Fruit fly (Drosophila melanogaster) whole organism, embryonic: Measurements from ENCODE around the gene nxf2.

Source experiments
- Adf1 ChIP-seq: fragments of 200-800 bp; sonication (Bioruptor generic); IDR thresholded peaks from 2 replicates; pipeline ENCODE4 v1.3.6; 2022; ENCODE audit warnings: missing biosample characterization, missing genetic modification characterization
- Blimp-1 ChIP-seq: fragments of 200-800 bp; sonication (Bioruptor generic); optimal IDR thresholded peaks from 3 replicates; lab custom pipeline; 2018; ENCODE audit warnings: missing biosample characterization, missing genetic modification characterization, mild to moderate bottlenecking, moderate library complexity, missing genetic modification reagents
- Bteb2 ChIP-seq: fragments of 200-800 bp; sonication (Bioruptor generic); optimal IDR thresholded peaks from 2 replicates; lab custom pipeline; 2016; ENCODE audit warnings: missing biosample characterization, missing genetic modification characterization
- CG10209 ChIP-seq: fragments of 200-800 bp; sonication (Bioruptor generic); optimal IDR thresholded peaks from 3 replicates; lab custom pipeline; 2017; ENCODE audit warnings: missing biosample characterization, mild to moderate bottlenecking, missing genetic modification characterization, missing genetic modification reagents
- CG10267 ChIP-seq: fragments of 200-800 bp; sonication (Bioruptor generic); optimal IDR thresholded peaks from 2 replicates; lab custom pipeline; 2018; ENCODE audit warnings: missing biosample characterization, mild to moderate bottlenecking, missing genetic modification characterization, moderate library complexity
- CG10274 ChIP-seq: fragments of 200-800 bp; sonication (Bioruptor generic); optimal IDR thresholded peaks from 3 replicates; lab custom pipeline; 2017; ENCODE audit warnings: missing biosample characterization, mild to moderate bottlenecking, missing genetic modification characterization
- CG11093 ChIP-seq: fragments of 200-800 bp; sonication (Bioruptor generic); IDR thresholded peaks from 3 replicates; pipeline ENCODE4 v1.3.6; 2022; ENCODE audit warnings: missing biosample characterization, missing genetic modification characterization
- CG11398 ChIP-seq: fragments of 200-800 bp; sonication (Bioruptor generic); optimal IDR thresholded peaks from 2 replicates; lab custom pipeline; 2016; ENCODE audit warnings: missing biosample characterization, missing genetic modification characterization
- CG12071 ChIP-seq: fragments of 200-800 bp; sonication (Bioruptor generic); optimal IDR thresholded peaks from 3 replicates; lab custom pipeline; 2018; ENCODE audit warnings: missing biosample characterization, mild to moderate bottlenecking, missing genetic modification characterization
- CG12104 ChIP-seq: fragments of 200-800 bp; sonication (Bioruptor generic); optimal IDR thresholded peaks from 3 replicates; lab custom pipeline; 2016; ENCODE audit warnings: missing biosample characterization, missing genetic modification characterization
- CG13424 ChIP-seq: fragments of 200-800 bp; sonication (Bioruptor generic); optimal IDR thresholded peaks from 2 replicates; lab custom pipeline; 2019; ENCODE audit warnings: missing biosample characterization, mild to moderate bottlenecking, missing genetic modification characterization, moderate library complexity
- CG14014 ChIP-seq: fragments of 200-800 bp; sonication (Bioruptor generic); IDR thresholded peaks from 2 replicates; pipeline ENCODE4 v1.3.6; 2022; ENCODE audit warnings: missing biosample characterization, missing genetic modification characterization
- CG14860 ChIP-seq: fragments of 200-800 bp; sonication (Bioruptor generic); IDR thresholded peaks from 3 replicates; pipeline ENCODE4 v1.3.6; 2022; ENCODE audit warnings: missing biosample characterization, missing genetic modification characterization; ENCODE audit not compliant: partially characterized antibody
- CG1647 ChIP-seq: fragments of 200-800 bp; sonication (Bioruptor generic); optimal IDR thresholded peaks from 3 replicates; lab custom pipeline; 2016; ENCODE audit warnings: missing biosample characterization, missing genetic modification characterization
- CG17186 ChIP-seq: fragments of 200-800 bp; sonication (Bioruptor generic); optimal IDR thresholded peaks from 3 replicates; lab custom pipeline; 2017; ENCODE audit warnings: missing biosample characterization, missing genetic modification reagents, missing genetic modification characterization
- CG31388 ChIP-seq: fragments of 200-800 bp; sonication (Bioruptor generic); optimal IDR thresholded peaks from 2 replicates; lab custom pipeline; 2016; ENCODE audit warnings: missing biosample characterization, missing genetic modification characterization
- CG3847 ChIP-seq: fragments of 200-800 bp; sonication (Bioruptor generic); IDR thresholded peaks from 2 replicates; pipeline ENCODE4 v1.3.6; 2022; ENCODE audit warnings: missing biosample characterization, missing genetic modification characterization
- CG4424 ChIP-seq: fragments of 200-800 bp; sonication (Bioruptor generic); optimal IDR thresholded peaks from 3 replicates; lab custom pipeline; 2016; ENCODE audit warnings: missing biosample characterization, missing genetic modification characterization
- CG6654 ChIP-seq: fragments of 200-800 bp; sonication (Bioruptor generic); optimal IDR thresholded peaks from 2 replicates; lab custom pipeline; 2017; ENCODE audit warnings: missing biosample characterization, mild to moderate bottlenecking, missing genetic modification characterization
- CG6791 ChIP-seq: fragments of 200-800 bp; sonication (Bioruptor generic); IDR thresholded peaks from 3 replicates; pipeline ENCODE4 v1.3.6; 2022; ENCODE audit warnings: missing biosample characterization, missing genetic modification characterization; ENCODE audit not compliant: partially characterized antibody
- CG7271 ChIP-seq: fragments of 200-800 bp; sonication (Bioruptor generic); optimal IDR thresholded peaks from 2 replicates; lab custom pipeline; 2018; ENCODE audit warnings: missing biosample characterization, mild to moderate bottlenecking, missing genetic modification characterization, moderate library complexity
- CG7786 ChIP-seq: fragments of 200-800 bp; sonication (Bioruptor generic); optimal IDR thresholded peaks from 2 replicates; lab custom pipeline; 2016; ENCODE audit warnings: missing biosample characterization, missing genetic modification characterization
- CG9797 ChIP-seq: fragments of 200-800 bp; sonication (Bioruptor generic); optimal IDR thresholded peaks from 3 replicates; lab custom pipeline; 2018; ENCODE audit warnings: missing biosample characterization, mild to moderate bottlenecking, missing genetic modification characterization
- Dad ChIP-seq: fragments of 200-800 bp; sonication (Bioruptor generic); optimal IDR thresholded peaks from 3 replicates; lab custom pipeline; 2016; ENCODE audit warnings: missing biosample characterization, missing genetic modification characterization
- Gsc ChIP-seq: fragments of 200-800 bp; sonication (Bioruptor generic); IDR thresholded peaks from 2 replicates; pipeline ENCODE4 v1.3.6; 2022; ENCODE audit warnings: missing biosample characterization, missing genetic modification characterization
- H15 ChIP-seq: fragments of 200-800 bp; sonication (Bioruptor generic); IDR thresholded peaks from 3 replicates; pipeline ENCODE4 v1.3.6; 2022; ENCODE audit warnings: missing biosample characterization, missing genetic modification characterization
- Hand ChIP-seq: fragments of 200-800 bp; sonication (Bioruptor generic); optimal IDR thresholded peaks from 2 replicates; lab custom pipeline; 2017; ENCODE audit warnings: mild to moderate bottlenecking, missing biosample characterization, missing genetic modification reagents, missing genetic modification characterization
- Nf-YC ChIP-seq: fragments of 200-800 bp; optimal IDR thresholded peaks from 3 replicates; lab custom pipeline; 2019; ENCODE audit warnings: missing biosample characterization, mild to moderate bottlenecking, missing genetic modification characterization, moderate library complexity
- NfI ChIP-seq: fragments of 200-800 bp; sonication (Bioruptor generic); optimal IDR thresholded peaks from 3 replicates; lab custom pipeline; 2018; ENCODE audit warnings: missing biosample characterization, mild to moderate bottlenecking, missing genetic modification characterization, moderate library complexity
- PHDP ChIP-seq: fragments of 200-800 bp; sonication (Bioruptor generic); optimal IDR thresholded peaks from 3 replicates; lab custom pipeline; 2018; ENCODE audit warnings: missing biosample characterization, mild to moderate bottlenecking, missing genetic modification characterization, moderate library complexity
- Poxn ChIP-seq: fragments of 200-800 bp; sonication (Bioruptor generic); IDR thresholded peaks from 2 replicates; pipeline ENCODE4 v1.3.6; 2022; ENCODE audit warnings: missing biosample characterization, missing genetic modification characterization
- Ptx1 ChIP-seq: fragments of 200-800 bp; sonication (Bioruptor generic); IDR thresholded peaks from 2 replicates; pipeline ENCODE4 v1.3.6; 2022; ENCODE audit warnings: missing biosample characterization, missing genetic modification characterization
- Rx ChIP-seq: fragments of 200-800 bp; sonication (Bioruptor generic); IDR thresholded peaks from 2 replicates; pipeline ENCODE4 v1.3.6; 2022; ENCODE audit warnings: missing biosample characterization, missing genetic modification characterization
- Six4 ChIP-seq: fragments of 200-800 bp; sonication (Bioruptor generic); optimal IDR thresholded peaks from 2 replicates; lab custom pipeline; 2016; ENCODE audit warnings: missing biosample characterization, missing genetic modification characterization
- Sox102F ChIP-seq: fragments of 200-800 bp; sonication (Bioruptor generic); optimal IDR thresholded peaks from 2 replicates; lab custom pipeline; 2018; ENCODE audit warnings: missing biosample characterization, mild to moderate bottlenecking, missing genetic modification characterization, moderate library complexity
- ap ChIP-seq: fragments of 200-800 bp; sonication (Bioruptor generic); IDR thresholded peaks from 2 replicates; pipeline ENCODE4 v1.3.6; 2022; ENCODE audit warnings: missing biosample characterization, missing genetic modification characterization
- dm ChIP-seq: fragments of 200-800 bp; sonication (Bioruptor generic); optimal IDR thresholded peaks from 3 replicates; lab custom pipeline; 2016; ENCODE audit warnings: missing biosample characterization, missing genetic modification characterization
- dmrt11E ChIP-seq: fragments of 200-800 bp; sonication (Bioruptor generic); optimal IDR thresholded peaks from 3 replicates; lab custom pipeline; 2018; ENCODE audit warnings: missing biosample characterization, mild to moderate bottlenecking, missing genetic modification characterization, moderate library complexity
- exex ChIP-seq: fragments of 200-800 bp; sonication (Bioruptor generic); optimal IDR thresholded peaks from 4 replicates; lab custom pipeline; 2018; ENCODE audit warnings: missing biosample characterization, mild to moderate bottlenecking, missing genetic modification characterization, moderate library complexity
- grau ChIP-seq: fragments of 200-800 bp; optimal IDR thresholded peaks from 3 replicates; lab custom pipeline; 2019; ENCODE audit warnings: missing biosample characterization, mild to moderate bottlenecking, missing genetic modification characterization, moderate library complexity
- gt ChIP-seq: fragments of 200-800 bp; sonication (Bioruptor generic); IDR thresholded peaks from 2 replicates; pipeline ENCODE4 v1.3.6; 2022; ENCODE audit warnings: missing biosample characterization, missing genetic modification characterization
- ken ChIP-seq: fragments of 200-800 bp; sonication (Bioruptor generic); IDR thresholded peaks from 3 replicates; pipeline ENCODE4 v1.3.6; 2022; ENCODE audit warnings: missing biosample characterization, missing genetic modification characterization
- odd ChIP-seq: fragments of 200-800 bp; sonication (Bioruptor generic); optimal IDR thresholded peaks from 2 replicates; lab custom pipeline; 2017; ENCODE audit warnings: missing biosample characterization, mild to moderate bottlenecking, missing genetic modification characterization
- otp ChIP-seq: fragments of 200-800 bp; sonication (Bioruptor generic); IDR thresholded peaks from 3 replicates; pipeline ENCODE4, ENCODE4 v1.3.6; 2022; ENCODE audit warnings: missing biosample characterization, missing genetic modification characterization
- pan ChIP-seq, 4 experiments: fragments of >200 bp in 3 of 4; fragments of 200-800 bp in 1 of 4; sonication (Bioruptor generic) in 1 of 4; optimal IDR thresholded peaks in 3 of 4; IDR thresholded peaks in 1 of 4; 2 replicates each; pipeline versions ENCODE4 v1.3.6 to Lab custom; 2017 to 2022; ENCODE audit warnings: missing biosample characterization in 2 of 4, missing genetic modification characterization in 2 of 4, mixed read lengths in 1 of 4
- pros ChIP-seq: fragments of 200-800 bp; sonication (Bioruptor generic); optimal IDR thresholded peaks from 3 replicates; lab custom pipeline; 2019; ENCODE audit warnings: missing biosample characterization, mild to moderate bottlenecking, missing genetic modification characterization, moderate library complexity
- row ChIP-seq: fragments of 200-800 bp; sonication (Bioruptor generic); IDR thresholded peaks from 3 replicates; pipeline ENCODE4 v1.3.6; 2022; ENCODE audit warnings: missing biosample characterization, missing genetic modification characterization
- sens ChIP-seq: fragments of 200-800 bp; sonication (Bioruptor generic); peaks from one replicate; lab custom pipeline; 2016; ENCODE audit warnings: missing biosample characterization, missing genetic modification characterization
- sna ChIP-seq: fragments of 200-800 bp; sonication (Bioruptor generic); IDR thresholded peaks from 2 replicates; pipeline ENCODE4 v1.3.6; 2022; ENCODE audit warnings: missing biosample characterization, missing genetic modification characterization; ENCODE audit not compliant: partially characterized antibody
- sr ChIP-seq: fragments of 200-800 bp; sonication (Bioruptor generic); IDR thresholded peaks from 3 replicates; pipeline ENCODE4 v1.3.6; 2022; ENCODE audit warnings: missing biosample characterization, missing genetic modification characterization

The nxf2 gene

dm6 chr3L:16574307-16574946 lies 5.7 kb downstream of the nxf2 start, which contains the start of gene mbf1 (continued):
- TF ChIP-seq Blimp-1 (GFP tag; lab: Kevin White, UChicago) (no peak), gt (GFP tag; lab: Robert Waterston, UW) (no peak), Dad (GFP tag; lab: Kevin White, UChicago) (no peak), CG11093 (GFP tag; lab: Robert Waterston, UW) (no peak), dmrt11E (peak; percentile 10), CG10209 (GFP tag; lab: Kevin White, UChicago) (no peak), sr (GFP tag; lab: Robert Waterston, UW) (no peak), ap (no peak), grau (tag; lab: Kevin White, UChicago) (peak; percentile 22), CG6791 (GFP tag; lab: Robert Waterston, UW) (no peak), CG10274 (GFP tag; lab: Kevin White, UChicago) (no peak), Hand (GFP tag; lab: Kevin White, UChicago) (no peak), Adf1 (no peak), sens (GFP tag; lab: Kevin White, UChicago) (peak; percentile 89), CG7786 (GFP tag; lab: Kevin White, UChicago) (no peak), CG11398 (GFP tag; lab: Kevin White, UChicago) (no peak), Nf-YC (tag; lab: Kevin White, UChicago) (peak; percentile 55), CG7271 (tag; lab: Kevin White, UChicago) (no peak), dm (GFP tag; lab: Kevin White, UChicago) (peak; percentile 19), Bteb2 (GFP tag; lab: Kevin White, UChicago) (peak; percentile 6), pros (no peak), Ptx1 (GFP tag; lab: Robert Waterston, UW) (no peak), CG4424 (GFP tag; lab: Kevin White, UChicago) (peak; percentile 9), Gsc (no peak), Poxn (GFP tag; lab: Robert Waterston, UW) (no peak), CG9797 (GFP tag; lab: Kevin White, UChicago) (peak; percentile 87), CG1647 (GFP tag; lab: Kevin White, UChicago) (no peak), CG12071 (GFP tag; lab: Kevin White, UChicago) (no peak), exex (tag; lab: Kevin White, UChicago) (peak; percentile 2), Sox102F (no peak), row (peak; percentile 39; the same call in 2 of the 3 replicates), CG17186 (GFP tag; lab: Kevin White, UChicago) (peak; percentile 65), PHDP (peak; percentile 40), pan (optimal IDR thresholded peaks at IDR 0.05; lab: Kevin White, UChicago) (no peak), pan (GFP tag; optimal IDR thresholded peaks at IDR 0.05 in 1 of 2, IDR thresholded peaks at IDR 0.05 in 1 of 2) (no peak), sna (peak; percentile 73), otp (GFP tag; lab: Robert Waterston, UW) (no peak), H15 (GFP tag; lab: Robert Waterston, UW) (no peak), NfI (no peak), CG3847 (GFP tag; lab: Robert Waterston, UW) (peak; percentile 45; the same call in 1 of the 2 replicates), CG10267 (tag; lab: Kevin White, UChicago) (peak; percentile 48), odd (GFP tag; lab: Kevin White, UChicago) (no peak), ken (GFP tag; lab: Robert Waterston, UW) (no peak), CG31388 (GFP tag; lab: Kevin White, UChicago) (no peak), Six4 (no peak), CG14014 (no peak), CG14860 (GFP tag; lab: Robert Waterston, UW) (no peak; the same call in 2 of the 3 replicates), CG13424 (tag; lab: Kevin White, UChicago) (peak; percentile 18), CG6654 (no peak), CG12104 (peak; percentile 31), Rx (no peak)
